Comparison of ENCODE assay signal across 4 fruit fly cellular contexts in genomic region chr2L:10613104-10613503, dm6.
TF ChIP-seq lines count a peak whose summit lies in the region.

No protein-coding gene starts in this region.

- no peak for TF ChIP-seq CTCF in whole organism, embryonic (GFP tag; optimal IDR thresholded peaks at IDR 0.05; lab: Kevin White, UChicago)

TF ChIP-seq in whole organism, embryonic, 481 proteins besides CTCF, POLR2A, EP300 and RAD21:
- TF ChIP-seq CG12391 (tag; optimal IDR thresholded peaks at IDR 0.05; lab: Kevin White, UChicago) (no peak), CG13894 (tag; optimal IDR thresholded peaks at IDR 0.05; lab: Kevin White, UChicago) (peak; percentile 37), Poxn (GFP tag; IDR thresholded peaks at IDR 0.05; lab: Robert Waterston, UW) (no peak), ara (GFP tag; IDR thresholded peaks at IDR 0.05; lab: Robert Waterston, UW) (no peak), CG5180 (GFP tag; optimal IDR thresholded peaks at IDR 0.05; lab: Kevin White, UChicago) (peak; percentile 49), CG1792 (GFP tag; optimal IDR thresholded peaks at IDR 0.05; lab: Kevin White, UChicago) (no peak), MBD-R2 (GFP tag; IDR thresholded peaks at IDR 0.05; lab: Robert Waterston, UW) (no peak), Med (GFP tag; lab: Kevin White, UChicago) (peak; percentile 15), CG2199 (GFP tag; IDR thresholded peaks at IDR 0.05; lab: Robert Waterston, UW) (0 out of 3 replicates have a peak, but pooled peaks have one; percentile 23), CG4360 (GFP tag; IDR thresholded peaks at IDR 0.05; lab: Robert Waterston, UW) (peak; percentile 74), Stat92E (GFP tag; optimal IDR thresholded peaks at IDR 0.05; lab: Kevin White, UChicago) (no peak), CG10321 (GFP tag; IDR thresholded peaks at IDR 0.05; lab: Robert Waterston, UW) (no peak)
TF ChIP-seq in whole organism, embryonic: peak in this region for 5.

TF ChIP-seq in whole organism, prepupa, 60 proteins besides CTCF, POLR2A, EP300 and RAD21:
- TF ChIP-seq Eip93F (GFP tag; optimal IDR thresholded peaks at IDR 0.05; lab: Kevin White, UChicago) (no peak), Sox14 (GFP tag; optimal IDR thresholded peaks at IDR 0.05; lab: Kevin White, UChicago) (no peak), svp (GFP tag; lab: Kevin White, UChicago) (peak; percentile 58), Sox102F (GFP tag; optimal IDR thresholded peaks at IDR 0.05; lab: Kevin White, UChicago) (peak; percentile 37), CG6808 (GFP tag; optimal IDR thresholded peaks at IDR 0.05; lab: Kevin White, UChicago) (peak; percentile 16), pdm3 (GFP tag; optimal IDR thresholded peaks at IDR 0.05; lab: Kevin White, UChicago) (no peak), CG6854 (GFP tag; optimal IDR thresholded peaks at IDR 0.05; lab: Kevin White, UChicago) (peak; percentile 19), CG31627 (GFP tag; optimal IDR thresholded peaks at IDR 0.05; lab: Kevin White, UChicago) (no peak), lz (GFP tag; optimal IDR thresholded peaks at IDR 0.05; lab: Kevin White, UChicago) (no peak), Blimp-1 (GFP tag; optimal IDR thresholded peaks at IDR 0.05; lab: Kevin White, UChicago) (peak; percentile 19), CG3032 (tag; optimal IDR thresholded peaks at IDR 0.05; lab: Kevin White, UChicago) (no peak), CG10631 (GFP tag; optimal IDR thresholded peaks at IDR 0.05; lab: Kevin White, UChicago) (no peak), salr (GFP tag; optimal IDR thresholded peaks at IDR 0.05; lab: Kevin White, UChicago) (no peak), fd85E (GFP tag; optimal IDR thresholded peaks at IDR 0.05; lab: Kevin White, UChicago) (no peak), ss (GFP tag; optimal IDR thresholded peaks at IDR 0.05; lab: Kevin White, UChicago) (peak in 1 of 2 experiments; percentile 2), vri (GFP tag; optimal IDR thresholded peaks at IDR 0.05; lab: Kevin White, UChicago) (no peak), CG15336 (GFP tag; IDR thresholded peaks at IDR 0.05; lab: Robert Waterston, UW) (no peak), dac (GFP tag; optimal IDR thresholded peaks at IDR 0.05; lab: Kevin White, UChicago) (no peak), Eip78C (GFP tag; lab: Kevin White, UChicago) (peak; percentile 17)

TF ChIP-seq in whole organism, pupa, 21 proteins besides CTCF, POLR2A, EP300 and RAD21:
- TF ChIP-seq CG4496 (GFP tag; IDR thresholded peaks at IDR 0.05; lab: Robert Waterston, UW) = peak; percentile 31; the same call in 1 of the 3 replicates
- no peak for TF ChIP-seq fd96Ca (GFP tag; IDR thresholded peaks at IDR 0.05; lab: Robert Waterston, UW)
- no peak for TF ChIP-seq CG15710 (tag; optimal IDR thresholded peaks at IDR 0.05; lab: Kevin White, UChicago)
- TF ChIP-seq D1 (tag; optimal IDR thresholded peaks at IDR 0.05; lab: Kevin White, UChicago) = no peak

TF ChIP-seq in whole organism, wandering third instar larva, 38 proteins besides CTCF, POLR2A, EP300 and RAD21:
- peak; percentile 47 for TF ChIP-seq Dif (GFP tag; optimal IDR thresholded peaks at IDR 0.05; lab: Kevin White, UChicago; ENCODE audit: partially characterized antibody)
- TF ChIP-seq Sp1 (GFP tag; optimal IDR thresholded peaks at IDR 0.05; lab: Kevin White, UChicago) = no peak
- no peak for TF ChIP-seq Rel (GFP tag; optimal IDR thresholded peaks at IDR 0.05; lab: Kevin White, UChicago)
- TF ChIP-seq Rel (tag; optimal IDR thresholded peaks at IDR 0.05; lab: Kevin White, UChicago) = peak; percentile 48

Comparison
In these comparisons a context has a peak if more than half of its experiments do, and no peak if none do; other contexts are left out.
1. Of the 7 proteins assayed by ChIP-seq in both whole organism, embryonic and whole organism, prepupa: peak only in whole organism, embryonic: none; only in whole organism, prepupa: Blimp-1, CG6854 and Sox102F; in both: none; in neither: 4.